Worm (Caenorhabditis elegans) whole organism, L4 larva: ENCODE data around the gene rps-30.
A peak's percentile ranks its signal among the peaks of the same experiment; 100 is the strongest.

Experiments used
- D1046.2 ChIP-seq: fragments of 200-800 bp; sonication (Bioruptor generic); IDR thresholded peaks from 2 replicates; pipeline ENCODE4 v1.3.6; 2022; ENCODE audit warnings: missing genetic modification characterization, missing compliant biosample characterization
- F44E2.7 ChIP-seq: fragments of 200-800 bp; sonication (Bioruptor generic); IDR thresholded peaks from 2 replicates; pipeline ENCODE4 v2.1.2; 2022; ENCODE audit warnings: missing genetic modification characterization, missing compliant biosample characterization
- R02D3.7 ChIP-seq: fragments of 150-350 bp; sonication (generic microtip); optimal IDR thresholded peaks from 3 replicates; lab custom pipeline; 2014; ENCODE audit warnings: missing biosample characterization, missing genetic modification characterization
- T20F7.1 ChIP-seq: fragments of 200-800 bp; sonication (Bioruptor generic); optimal IDR thresholded peaks from 2 replicates; lab custom pipeline; 2018; ENCODE audit warnings: mild to moderate bottlenecking, missing genetic modification characterization, missing compliant biosample characterization
- Y48G9A.11 ChIP-seq: fragments of 200-800 bp; sonication (Bioruptor generic); IDR thresholded peaks from 2 replicates; pipeline ENCODE4 v1.3.6; 2022; ENCODE audit warnings: missing genetic modification reagents, missing genetic modification characterization, missing compliant biosample characterization
- Y5F2A.4 ChIP-seq: fragments of 200-800 bp; sonication (Bioruptor generic); optimal IDR thresholded peaks from 2 replicates; lab custom pipeline; 2018; ENCODE audit warnings: mild to moderate bottlenecking, missing genetic modification characterization, missing compliant biosample characterization
- Y75B8A.6 ChIP-seq: fragments of 200-800 bp; sonication (Bioruptor generic); IDR thresholded peaks from 2 replicates; pipeline ENCODE4 v1.3.6; 2022; ENCODE audit warnings: missing genetic modification reagents, missing genetic modification characterization, missing compliant biosample characterization
- ZK337.2 ChIP-seq: fragments of 200-800 bp; sonication (Bioruptor generic); IDR thresholded peaks from 2 replicates; pipeline ENCODE4 v1.3.6; 2022; ENCODE audit warnings: missing genetic modification reagents, missing genetic modification characterization, missing compliant biosample characterization
- aha-1 ChIP-seq: fragments of 150-350 bp; peaks from one replicate; lab custom pipeline; 2014; ENCODE audit warnings: missing biosample characterization, missing genetic modification characterization
- ama-1 ChIP-seq: fragments of 150-350 bp; optimal IDR thresholded peaks from 2 replicates; lab custom pipeline; 2014; ENCODE audit warnings: inconsistent platforms, mixed read lengths
- arid-1 ChIP-seq: fragments of 200-800 bp; sonication (Bioruptor generic); conservative IDR thresholded peaks from 2 replicates; pipeline ENCODE4 v1.3.6; 2022; ENCODE audit warnings: missing genetic modification reagents, missing genetic modification characterization, missing compliant biosample characterization
- daf-12 ChIP-seq: fragments of 150-350 bp; optimal IDR thresholded peaks from 2 replicates; lab custom pipeline; 2014; ENCODE audit warnings: missing biosample characterization, missing genetic modification reagents, missing genetic modification characterization
- daf-16 ChIP-seq, 3 experiments: sonication (generic microtip); optimal IDR thresholded peaks; 2 replicates each; lab custom pipeline; 2016 to 2017; ENCODE audit warnings: missing genetic modification characterization in 3 of 3, missing genetic modification reagents in 3 of 3, mild to moderate bottlenecking in 2 of 3, missing compliant biosample characterization in 2 of 3, missing biosample characterization in 1 of 3, moderate library complexity in 1 of 3
- daf-19 ChIP-seq: fragments of 200-800 bp; sonication (Bioruptor generic); conservative IDR thresholded peaks from 2 replicates; pipeline ENCODE4 v1.3.6; 2022; ENCODE audit warnings: missing genetic modification characterization, missing compliant biosample characterization
- dmd-6 ChIP-seq: fragments of 200-800 bp; sonication (Bioruptor generic); IDR thresholded peaks from 2 replicates; pipeline ENCODE4 v1.3.6; 2022; ENCODE audit warnings: missing genetic modification reagents, missing genetic modification characterization, missing compliant biosample characterization
- dpl-1 ChIP-seq: fragments of 150-350 bp; optimal IDR thresholded peaks from 2 replicates; lab custom pipeline; 2014; ENCODE audit warnings: missing biosample characterization, missing genetic modification reagents, missing genetic modification characterization
- dve-1 ChIP-seq: sonication (generic microtip); optimal IDR thresholded peaks from 2 replicates; lab custom pipeline; 2017; ENCODE audit warnings: antibody characterized with exemption, mild to moderate bottlenecking, missing genetic modification characterization, missing compliant biosample characterization; ENCODE audit not compliant: insufficient read depth
- egl-27 ChIP-seq: sonication (generic microtip); optimal IDR thresholded peaks from 3 replicates; lab custom pipeline; 2017; ENCODE audit warnings: missing biosample characterization, missing genetic modification reagents, missing genetic modification characterization
- egl-43 ChIP-seq: fragments of 200-800 bp; sonication (Bioruptor generic); IDR thresholded peaks from 2 replicates; pipeline ENCODE4 v1.3.6; 2022; ENCODE audit warnings: missing genetic modification reagents, missing genetic modification characterization, missing compliant biosample characterization
- fkh-10 ChIP-seq: fragments of 150-350 bp; optimal IDR thresholded peaks from 2 replicates; lab custom pipeline; 2014; ENCODE audit warnings: missing biosample characterization, missing genetic modification reagents, missing genetic modification characterization
- gei-8 ChIP-seq: fragments of 200-800 bp; sonication (Bioruptor generic); optimal IDR thresholded peaks from 2 replicates; lab custom pipeline; 2018; ENCODE audit warnings: mild to moderate bottlenecking, missing genetic modification characterization, missing compliant biosample characterization
- hif-1 ChIP-seq, 2 experiments: sonication (generic microtip); optimal IDR thresholded peaks; 2 replicates each; lab custom pipeline; 2016 to 2017; ENCODE audit warnings: missing compliant biosample characterization in 2 of 2, missing genetic modification characterization in 2 of 2, missing genetic modification reagents in 2 of 2, missing genotype in 2 of 2, mild to moderate bottlenecking in 1 of 2
- hlh-30 ChIP-seq: sonication (generic microtip); optimal IDR thresholded peaks from 2 replicates; lab custom pipeline; 2017; ENCODE audit warnings: antibody characterized with exemption, mild to moderate bottlenecking, missing genetic modification characterization, missing compliant biosample characterization; ENCODE audit not compliant: insufficient read depth
- hmg-1.1 ChIP-seq: fragments of 200-800 bp; sonication (Bioruptor generic); IDR thresholded peaks from 2 replicates; pipeline ENCODE4 v1.3.6; 2022; ENCODE audit warnings: missing genetic modification reagents, missing genetic modification characterization, missing compliant biosample characterization
- jun-1 ChIP-seq: fragments of 150-350 bp; optimal IDR thresholded peaks from 2 replicates; lab custom pipeline; 2014; ENCODE audit warnings: missing biosample characterization, missing genetic modification reagents, missing genetic modification characterization
- lim-7 ChIP-seq: fragments of 200-800 bp; sonication (Bioruptor generic); IDR thresholded peaks from 2 replicates; pipeline ENCODE4 v1.3.6; 2022; ENCODE audit warnings: missing genetic modification characterization, missing compliant biosample characterization
- lin-1 ChIP-seq: fragments of 200-800 bp; sonication (Bioruptor generic); IDR thresholded peaks from 2 replicates; pipeline ENCODE4 v1.3.6; 2022; ENCODE audit warnings: missing genetic modification reagents, missing genetic modification characterization, missing compliant biosample characterization
- lin-13 ChIP-seq: fragments of 150-350 bp; optimal IDR thresholded peaks from 2 replicates; lab custom pipeline; 2014; ENCODE audit warnings: missing biosample characterization, missing genetic modification reagents, missing genetic modification characterization
- lin-15B ChIP-seq: fragments of 150-350 bp; sonication (generic microtip); optimal IDR thresholded peaks from 3 replicates; lab custom pipeline; 2014; ENCODE audit warnings: missing biosample characterization, missing genetic modification characterization
- lsy-2 ChIP-seq, 2 experiments: fragments of 150-350 bp in 1 of 2; sonication (generic microtip) in 1 of 2; optimal IDR thresholded peaks; 2 replicates each; lab custom pipeline; 2014 to 2017; ENCODE audit warnings: missing biosample characterization in 2 of 2, missing genetic modification characterization in 2 of 2
- madf-5 ChIP-seq, 2 experiments: fragments of 200-800 bp; sonication (Bioruptor generic); IDR thresholded peaks; 2 replicates each; pipeline ENCODE4 v1.3.6; 2022; ENCODE audit warnings: missing compliant biosample characterization in 2 of 2, missing genetic modification characterization in 2 of 2
- mdl-1 ChIP-seq, 2 experiments: fragments of 150-350 bp in 1 of 2; sonication (generic microtip) in 1 of 2; optimal IDR thresholded peaks; 2 replicates each; lab custom pipeline; 2014 to 2017; ENCODE audit warnings: missing biosample characterization in 2 of 2, missing genetic modification characterization in 2 of 2
- mep-1 ChIP-seq: fragments of 150-350 bp; sonication (generic microtip); optimal IDR thresholded peaks from 3 replicates; lab custom pipeline; 2014; ENCODE audit warnings: missing biosample characterization, missing genetic modification characterization
- mes-2 ChIP-seq: sonication (generic microtip); optimal IDR thresholded peaks from 2 replicates; lab custom pipeline; 2016; ENCODE audit warnings: missing genotype, mild to moderate bottlenecking, missing genetic modification characterization, missing compliant biosample characterization; ENCODE audit not compliant: poor library complexity, severe bottlenecking
- mxl-2 ChIP-seq: fragments of 200-800 bp; sonication (Bioruptor generic); conservative IDR thresholded peaks from 2 replicates; pipeline ENCODE4 v1.3.6; 2022; ENCODE audit warnings: missing genetic modification reagents, missing genetic modification characterization, missing compliant biosample characterization
- mxl-3 ChIP-seq: fragments of 200-800 bp; sonication (Bioruptor generic); optimal IDR thresholded peaks from 2 replicates; lab custom pipeline; 2018; ENCODE audit warnings: mild to moderate bottlenecking, missing genetic modification characterization, missing compliant biosample characterization
- nhr-11 ChIP-seq: fragments of 150-350 bp; optimal IDR thresholded peaks from 2 replicates; lab custom pipeline; 2014; ENCODE audit warnings: missing biosample characterization, missing genetic modification characterization
- nhr-111 ChIP-seq: fragments of 200-800 bp; sonication (Bioruptor generic); optimal IDR thresholded peaks from 2 replicates; lab custom pipeline; 2018; ENCODE audit warnings: mild to moderate bottlenecking, missing genetic modification characterization, missing compliant biosample characterization
- nhr-28 ChIP-seq: fragments of 150-350 bp; optimal IDR thresholded peaks from 2 replicates; lab custom pipeline; 2014; ENCODE audit warnings: missing biosample characterization, missing genetic modification characterization
- nhr-48 ChIP-seq: sonication (generic microtip); optimal IDR thresholded peaks from 2 replicates; lab custom pipeline; 2016; ENCODE audit warnings: mild to moderate bottlenecking, missing genetic modification characterization, missing compliant biosample characterization
- nhr-6 ChIP-seq: fragments of 150-350 bp; optimal IDR thresholded peaks from 2 replicates; lab custom pipeline; 2014; ENCODE audit warnings: missing biosample characterization, missing genetic modification characterization
- rbr-2 ChIP-seq: sonication (generic microtip); optimal IDR thresholded peaks from 2 replicates; lab custom pipeline; 2016; ENCODE audit warnings: missing genotype, missing genetic modification characterization, missing compliant biosample characterization
- saeg-2 ChIP-seq: fragments of 200-800 bp; sonication (Bioruptor generic); IDR thresholded peaks from 2 replicates; pipeline ENCODE4 v1.3.6; 2022; ENCODE audit warnings: missing genetic modification reagents, missing genetic modification characterization, missing compliant biosample characterization
- set-16 ChIP-seq: fragments of 200-800 bp; sonication (Bioruptor generic); IDR thresholded peaks from 2 replicates; pipeline ENCODE4 v1.3.6; 2022; ENCODE audit warnings: missing genetic modification reagents, missing genetic modification characterization, missing compliant biosample characterization
- snpc-1.2 ChIP-seq: fragments of 200-800 bp; sonication (Bioruptor generic); IDR thresholded peaks from 2 replicates; pipeline ENCODE4 v1.3.6; 2022; ENCODE audit warnings: missing genetic modification reagents, missing genetic modification characterization, missing compliant biosample characterization
- unc-39 ChIP-seq: sonication (generic microtip); optimal IDR thresholded peaks from 2 replicates; lab custom pipeline; 2017; ENCODE audit warnings: missing biosample characterization, missing genetic modification characterization
- zag-1 ChIP-seq: fragments of 150-350 bp; optimal IDR thresholded peaks from 2 replicates; lab custom pipeline; 2014; ENCODE audit warnings: missing biosample characterization, missing genetic modification characterization
- zfp-3 ChIP-seq: fragments of 200-800 bp; sonication (Bioruptor generic); conservative IDR thresholded peaks from 2 replicates; pipeline ENCODE4 v1.3.6; 2022; ENCODE audit warnings: missing genetic modification reagents, missing genetic modification characterization, missing compliant biosample characterization
- zip-11 ChIP-seq: fragments of 200-800 bp; sonication (Bioruptor generic); IDR thresholded peaks from 2 replicates; pipeline ENCODE4 v1.3.6; 2022; ENCODE audit warnings: missing genetic modification characterization, missing compliant biosample characterization
- ztf-7 ChIP-seq: fragments of 150-350 bp; optimal IDR thresholded peaks from 2 replicates; lab custom pipeline; 2014; ENCODE audit warnings: missing biosample characterization, missing genetic modification characterization

The rps-30 gene

DNA sequence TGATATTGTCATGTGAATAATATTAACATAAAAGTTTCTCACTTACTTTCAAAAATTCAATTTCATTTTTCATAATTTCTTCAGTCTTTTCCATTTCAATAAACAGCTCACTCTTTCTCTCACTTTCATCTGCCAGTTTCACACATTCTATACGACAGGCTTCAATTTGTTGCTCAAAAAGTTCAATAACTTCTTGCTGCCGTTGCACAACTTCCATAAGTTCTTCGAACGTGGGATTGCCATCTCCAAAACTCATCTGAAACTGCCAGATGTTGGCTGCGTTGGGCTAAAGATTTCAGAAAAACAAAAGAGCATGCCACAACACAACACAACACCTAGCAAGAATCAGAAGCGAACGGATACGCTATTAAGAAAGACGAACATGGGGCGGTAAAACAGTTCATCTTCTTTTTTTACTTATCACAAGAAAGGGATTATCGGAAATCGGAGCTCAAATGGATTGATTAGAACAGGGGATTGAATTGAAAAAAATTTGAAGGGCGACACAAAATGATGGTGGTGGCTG lies 43.1 kb upstream of the rps-30 start:
- TF ChIP-seq ama-1 (lab: Kevin White, UChicago) (peak; percentile 46), zip-11 (GFP tag; lab: Robert Waterston, UW) (0 out of 2 replicates have a peak, but pooled peaks have one; percentile 9), egl-27 (tag; lab: Kevin White, UChicago) (no peak), set-16 (GFP tag; lab: Robert Waterston, UW) (no peak), egl-43 (GFP tag; lab: Robert Waterston, UW) (0 out of 2 replicates have a peak, but pooled peaks have one; percentile 24), lin-13 (no peak), zfp-3 (no peak), hlh-30 (tag; lab: Kevin White, UChicago) (no peak), gei-8 (no peak), lim-7 (0 out of 2 replicates have a peak, but pooled peaks have one; percentile 26), D1046.2 (GFP tag; lab: Robert Waterston, UW) (no peak), jun-1 (no peak), nhr-48 (peak; percentile 13), T20F7.1 (no peak), daf-16 (GFP tag; optimal IDR thresholded peaks at IDR 0.05; lab: Kevin White, UChicago) (no peak), daf-16 (tag; optimal IDR thresholded peaks at IDR 0.05; lab: Kevin White, UChicago) (no peak), mep-1 (tag; lab: Kevin White, UChicago) (peak; percentile 26), lin-1 (GFP tag; lab: Robert Waterston, UW) (no peak), snpc-1.2 (GFP tag; lab: Robert Waterston, UW) (no peak), hif-1 (tag; optimal IDR thresholded peaks at IDR 0.05; lab: Kevin White, UChicago) (no peak), mes-2 (no peak), nhr-11 (tag; lab: Kevin White, UChicago) (no peak), F44E2.7 (no peak), dve-1 (tag; lab: Kevin White, UChicago) (no peak), aha-1 (tag; lab: Kevin White, UChicago) (peak; percentile 83), Y48G9A.11 (GFP tag; lab: Robert Waterston, UW) (no peak), madf-5 (GFP tag; IDR thresholded peaks at IDR 0.05; lab: Robert Waterston, UW) (no peak), Y5F2A.4 (GFP tag; lab: Kevin White, UChicago) (peak; percentile 1), Y75B8A.6 (GFP tag; lab: Robert Waterston, UW) (no peak), nhr-111 (no peak), daf-19 (no peak), arid-1 (GFP tag; lab: Robert Waterston, UW) (no peak), ZK337.2 (GFP tag; lab: Robert Waterston, UW) (no peak), dmd-6 (no peak), lsy-2 (tag; optimal IDR thresholded peaks at IDR 0.05; lab: Kevin White, UChicago) (peak in 1 of 2 experiments; percentile 32), dpl-1 (GFP tag; lab: Kevin White, UChicago) (no peak), mxl-2 (GFP tag; lab: Robert Waterston, UW) (no peak), R02D3.7 (tag; lab: Kevin White, UChicago) (no peak)

DNA sequence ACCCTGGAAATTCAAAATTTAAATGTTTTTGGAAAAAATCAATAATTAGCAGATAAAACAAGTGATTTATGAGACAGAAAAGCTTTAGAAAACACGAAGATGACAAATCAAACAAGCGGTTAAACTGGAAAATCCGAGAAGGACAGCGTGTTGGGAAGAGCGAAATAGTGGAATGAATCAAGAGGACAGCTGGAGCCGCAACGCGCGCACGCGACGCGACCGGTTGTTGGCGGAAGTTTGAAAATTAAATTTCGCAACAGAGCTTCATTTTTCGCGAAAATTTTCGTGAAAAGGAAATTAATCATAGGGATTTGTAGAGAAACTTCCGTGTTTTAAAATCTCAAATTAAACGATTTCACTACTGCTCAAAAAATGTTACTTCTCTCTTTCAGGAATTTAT lies 41.5 kb upstream of the rps-30 start, which contains the start of gene clic-1:
clic-1 (minus strand) TSS at position 3 of the 400 bp plus-strand sequence.
- TF ChIP-seq mdl-1 (tag; optimal IDR thresholded peaks at IDR 0.05; lab: Kevin White, UChicago) (peak in 1 of 2 experiments; percentile 37), rbr-2 (peak; percentile 52), ztf-7 (tag; lab: Kevin White, UChicago) (no peak), fkh-10 (GFP tag; lab: Kevin White, UChicago) (peak; percentile 43), unc-39 (tag; lab: Kevin White, UChicago) (no peak), ZK337.2 (GFP tag; lab: Robert Waterston, UW) (no peak), lin-15B (tag; lab: Kevin White, UChicago) (no peak), daf-12 (tag; lab: Kevin White, UChicago) (no peak), hmg-1.1 (GFP tag; lab: Robert Waterston, UW) (peak; percentile 59; the same call in 1 of the 2 replicates), snpc-1.2 (GFP tag; lab: Robert Waterston, UW) (no peak), Y5F2A.4 (GFP tag; lab: Kevin White, UChicago) (no peak), madf-5 (GFP tag; IDR thresholded peaks at IDR 0.05; lab: Robert Waterston, UW) (no peak), mes-2 (peak; percentile 56), zfp-3 (no peak), aha-1 (tag; lab: Kevin White, UChicago) (peak; percentile 22), nhr-28 (tag; lab: Kevin White, UChicago) (peak; percentile 65), mxl-3 (GFP tag; lab: Kevin White, UChicago) (peak; percentile 48), nhr-6 (tag; lab: Kevin White, UChicago) (peak; percentile 16), zag-1 (no peak), nhr-111 (no peak), ama-1 (lab: Kevin White, UChicago) (peak; percentile 36), nhr-11 (tag; lab: Kevin White, UChicago) (no peak), saeg-2 (GFP tag; lab: Robert Waterston, UW) (no peak)
